Fruit fly (Drosophila melanogaster): ENCODE measurements around the gene Tengl2.

DNA sequence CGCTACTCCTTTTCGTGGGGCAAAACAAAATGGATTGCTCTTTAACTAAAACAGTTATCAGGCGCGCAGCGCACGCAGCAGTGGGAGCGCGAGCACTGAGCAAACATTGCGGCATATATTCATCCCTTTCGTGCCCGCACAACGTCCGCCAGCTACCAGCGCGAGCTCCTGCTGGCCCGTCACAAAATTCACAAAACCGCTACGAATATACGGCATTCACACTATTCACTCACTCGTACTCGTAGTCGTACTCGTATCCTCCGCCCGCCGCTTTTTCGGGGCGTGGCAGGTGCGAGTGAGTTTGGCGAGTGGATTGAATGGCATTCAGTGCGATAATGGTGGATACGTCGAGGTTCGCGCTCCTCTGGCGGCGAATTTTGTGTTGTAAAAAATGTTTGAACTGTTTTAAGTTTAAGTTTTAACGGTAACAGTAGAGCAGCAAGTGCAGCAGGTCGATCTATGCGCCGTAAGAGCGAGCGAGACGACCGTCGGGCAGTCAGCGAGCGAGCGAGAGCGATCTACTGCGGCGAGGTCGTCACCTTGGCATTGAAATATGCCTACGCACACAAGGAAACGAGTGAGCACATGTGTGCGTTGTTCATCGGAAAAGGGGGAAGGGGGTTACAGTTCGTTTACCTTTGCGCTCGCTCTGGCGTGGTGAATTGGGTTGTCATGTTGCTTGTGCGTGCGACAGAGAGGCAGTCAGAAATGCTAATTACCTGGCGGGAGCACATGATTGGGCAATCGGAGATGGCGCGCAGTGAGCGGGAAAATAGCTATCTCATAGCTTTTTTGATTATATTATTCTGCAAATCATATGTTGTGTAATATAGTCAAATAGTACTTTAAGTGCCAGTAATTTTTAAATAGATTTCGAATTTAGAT, 42.4 kb downstream of the Tengl2 start:
- no peak for TF ChIP-seq psq (optimal IDR thresholded peaks at IDR 0.05)
- no peak for TF ChIP-seq pan (optimal IDR thresholded peaks at IDR 0.05)
